Worm (Caenorhabditis elegans) whole organism, midembryonic: ENCODE measurements around the gene nhr-12.

ENCODE experiments used
- T22C8.4 ChIP-seq: fragments of 200-800 bp; sonication (Bioruptor generic); IDR thresholded peaks from 2 replicates; pipeline ENCODE4 v1.3.6; 2022; ENCODE audit warnings: missing genetic modification characterization, missing compliant biosample characterization
- cog-1 ChIP-seq: sonication (generic microtip); optimal IDR thresholded peaks from 2 replicates; lab custom pipeline; 2016; ENCODE audit warnings: missing genetic modification characterization, missing compliant biosample characterization
- flt-1 ChIP-seq: fragments of 200-800 bp; sonication (Bioruptor generic); IDR thresholded peaks from 2 replicates; pipeline ENCODE4 v1.3.6; 2022; ENCODE audit warnings: missing genetic modification characterization, missing compliant biosample characterization
- klf-2 ChIP-seq: fragments of 200-800 bp; sonication (Bioruptor generic); conservative IDR thresholded peaks from 2 replicates; pipeline ENCODE4 v1.3.6; 2022; ENCODE audit warnings: missing genetic modification reagents, missing genetic modification characterization, missing compliant biosample characterization
- med-1 ChIP-seq: sonication (generic microtip); optimal IDR thresholded peaks from 2 replicates; lab custom pipeline; 2017; ENCODE audit warnings: missing genetic modification characterization, mild to moderate bottlenecking, missing compliant biosample characterization, antibody characterized with exemption, missing genetic modification reagents; ENCODE audit not compliant: insufficient read depth
- ref-1 ChIP-seq: fragments of 200-800 bp; sonication (Bioruptor generic); conservative IDR thresholded peaks from 2 replicates; pipeline ENCODE4 v1.3.6; 2022; ENCODE audit warnings: missing genetic modification reagents, missing genetic modification characterization, missing compliant biosample characterization
- tab-1 ChIP-seq: fragments of 200-800 bp; sonication (Bioruptor generic); IDR thresholded peaks from 2 replicates; pipeline ENCODE4 v1.3.6; 2022; ENCODE audit warnings: missing genetic modification characterization, missing compliant biosample characterization
- ztf-23 ChIP-seq: fragments of 200-800 bp; sonication (Bioruptor generic); IDR thresholded peaks from 2 replicates; pipeline ENCODE4 v1.3.6; 2022; ENCODE audit warnings: missing genetic modification reagents, missing genetic modification characterization, missing compliant biosample characterization
- ztf-29 ChIP-seq: fragments of 200-800 bp; sonication (Bioruptor generic); IDR thresholded peaks from 2 replicates; pipeline ENCODE4 v1.3.6; 2022; ENCODE audit warnings: missing genetic modification reagents, missing genetic modification characterization, missing compliant biosample characterization

nhr-12 gene

ce11 chrV:10073793-10074192, 10.1 kb downstream of the nhr-12 start, which contains the start of gene F57A8.6:
F57A8.6 (minus strand) TSS chrV:10073893.
- TF ChIP-seq ref-1 (GFP tag; lab: Robert Waterston, UW) (no peak), med-1 (GFP tag; lab: Kevin White, UChicago) (no peak), tab-1 (GFP tag; lab: Robert Waterston, UW) (no peak), flt-1 (GFP tag; lab: Robert Waterston, UW) (no peak), T22C8.4 (GFP tag; lab: Robert Waterston, UW) (no peak), ztf-29 (no peak), klf-2 (GFP tag; lab: Robert Waterston, UW) (no peak)

DNA sequence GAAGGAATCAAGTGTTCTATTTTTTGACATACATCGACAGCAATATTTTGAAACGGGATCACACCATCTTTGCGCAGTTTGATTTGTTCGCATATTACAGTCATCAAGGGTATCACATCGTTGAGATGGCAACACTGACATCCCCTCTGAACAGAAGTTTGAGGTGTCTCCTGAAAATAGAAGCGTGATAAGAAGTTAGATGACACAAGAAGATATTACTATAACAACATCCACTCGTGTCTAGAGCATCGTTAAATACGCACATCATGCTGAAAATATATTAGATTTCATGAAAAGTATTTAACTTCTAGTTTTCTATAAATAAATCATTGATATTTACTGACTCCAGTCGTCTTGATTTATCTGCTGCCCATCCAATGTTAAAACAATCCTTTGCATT, 11.1 kb downstream of the nhr-12 start:
- TF ChIP-seq T22C8.4 (GFP tag; lab: Robert Waterston, UW) (no peak), cog-1 (tag; lab: Kevin White, UChicago) (no peak), tab-1 (GFP tag; lab: Robert Waterston, UW) (no peak), med-1 (GFP tag; lab: Kevin White, UChicago) (no peak), flt-1 (GFP tag; lab: Robert Waterston, UW) (no peak), ztf-29 (no peak), ztf-23 (GFP tag; lab: Robert Waterston, UW) (no peak), ref-1 (GFP tag; lab: Robert Waterston, UW) (no peak), klf-2 (GFP tag; lab: Robert Waterston, UW) (no peak)

DNA sequence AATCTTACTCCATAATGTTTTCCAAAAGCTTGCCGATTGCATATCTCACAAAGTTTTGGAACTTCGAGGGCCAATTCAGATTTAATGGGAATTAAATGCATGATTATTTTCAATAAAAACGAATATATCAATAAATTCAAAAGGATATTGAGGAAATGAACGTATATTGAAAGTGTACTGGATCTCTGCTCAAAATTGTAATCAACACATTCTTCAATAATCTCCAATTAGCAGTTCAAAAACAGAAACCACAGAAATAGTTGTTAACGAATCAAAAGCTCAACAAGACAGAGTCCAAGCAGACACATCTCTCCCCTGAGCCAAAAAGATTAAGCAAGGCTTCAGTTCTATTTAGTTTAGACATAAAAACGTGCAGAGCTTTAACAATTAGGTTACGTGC, 13.3 kb downstream of the nhr-12 start, which contains the start of gene nhr-192:
TSS of gene nhr-192 (minus strand) at position 101 of the 400 bp plus-strand sequence.
- no peak for TF ChIP-seq ztf-23 (GFP tag; lab: Robert Waterston, UW)
- no peak for TF ChIP-seq med-1 (GFP tag; lab: Kevin White, UChicago)
- TF ChIP-seq tab-1 (GFP tag; lab: Robert Waterston, UW), result no peak
- no peak for TF ChIP-seq ztf-29
- no peak for TF ChIP-seq T22C8.4 (GFP tag; lab: Robert Waterston, UW)
- TF ChIP-seq cog-1 (tag; lab: Kevin White, UChicago), result no peak
- TF ChIP-seq ref-1 (GFP tag; lab: Robert Waterston, UW), result no peak
- TF ChIP-seq klf-2 (GFP tag; lab: Robert Waterston, UW), result no peak
- TF ChIP-seq flt-1 (GFP tag; lab: Robert Waterston, UW), result no peak

ce11 chrV:10066769-10067168, 17.1 kb downstream of the nhr-12 start, which contains the start of gene npr-39:
npr-39 (plus strand) TSS chrV:10067069.
- TF ChIP-seq cog-1 (tag; lab: Kevin White, UChicago) (no peak), ztf-29 (no peak), klf-2 (GFP tag; lab: Robert Waterston, UW) (no peak), med-1 (GFP tag; lab: Kevin White, UChicago) (no peak), T22C8.4 (GFP tag; lab: Robert Waterston, UW) (no peak), ref-1 (GFP tag; lab: Robert Waterston, UW) (no peak), flt-1 (GFP tag; lab: Robert Waterston, UW) (no peak), ztf-23 (GFP tag; lab: Robert Waterston, UW) (no peak)

DNA sequence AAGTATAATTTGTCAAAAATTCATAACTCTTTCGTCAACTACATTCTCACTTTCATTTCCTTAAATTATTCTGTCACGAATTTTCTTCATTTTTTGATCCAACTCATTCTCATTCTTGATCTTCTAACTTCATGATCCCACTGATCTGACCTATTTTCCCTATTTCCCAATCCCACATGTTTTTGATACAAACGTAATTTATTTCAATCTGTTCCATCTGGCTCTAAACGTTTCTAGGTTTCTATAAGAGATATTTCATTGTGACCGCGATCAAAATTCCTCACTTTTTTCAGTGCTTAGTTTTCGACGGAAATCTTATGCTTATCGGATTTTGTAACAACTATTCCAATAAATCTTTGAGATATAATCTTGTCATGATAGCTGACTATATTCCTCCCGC, 18.2 kb downstream of the nhr-12 start:
- no peak for TF ChIP-seq flt-1 (GFP tag; lab: Robert Waterston, UW)
- TF ChIP-seq T22C8.4 (GFP tag; lab: Robert Waterston, UW), result no peak
- no peak for TF ChIP-seq klf-2 (GFP tag; lab: Robert Waterston, UW)
- TF ChIP-seq ztf-29, result no peak
- TF ChIP-seq ztf-23 (GFP tag; lab: Robert Waterston, UW), result no peak
- no peak for TF ChIP-seq tab-1 (GFP tag; lab: Robert Waterston, UW)
- TF ChIP-seq ref-1 (GFP tag; lab: Robert Waterston, UW), result no peak
- TF ChIP-seq cog-1 (tag; lab: Kevin White, UChicago), result no peak
- no peak for TF ChIP-seq med-1 (GFP tag; lab: Kevin White, UChicago)

ce11 chrV:10064221-10064620, 19.6 kb downstream of the nhr-12 start, which contains the start of gene fipr-13:
fipr-13 (plus strand) TSS chrV:10064521.
- TF ChIP-seq T22C8.4 (GFP tag; lab: Robert Waterston, UW), result no peak
- no peak for TF ChIP-seq ztf-23 (GFP tag; lab: Robert Waterston, UW)
- no peak for TF ChIP-seq med-1 (GFP tag; lab: Kevin White, UChicago)
- TF ChIP-seq ztf-29, result no peak
- TF ChIP-seq ref-1 (GFP tag; lab: Robert Waterston, UW), result no peak
- no peak for TF ChIP-seq cog-1 (tag; lab: Kevin White, UChicago)
- no peak for TF ChIP-seq flt-1 (GFP tag; lab: Robert Waterston, UW)
- no peak for TF ChIP-seq tab-1 (GFP tag; lab: Robert Waterston, UW)
- no peak for TF ChIP-seq klf-2 (GFP tag; lab: Robert Waterston, UW)

ce11 chrV:10060039-10060438, 23.8 kb downstream of the nhr-12 start:
- no peak for TF ChIP-seq ref-1 (GFP tag; lab: Robert Waterston, UW)
- TF ChIP-seq ztf-23 (GFP tag; lab: Robert Waterston, UW), result no peak
- no peak for TF ChIP-seq tab-1 (GFP tag; lab: Robert Waterston, UW)
- TF ChIP-seq T22C8.4 (GFP tag; lab: Robert Waterston, UW), result no peak
- no peak for TF ChIP-seq med-1 (GFP tag; lab: Kevin White, UChicago)
- TF ChIP-seq klf-2 (GFP tag; lab: Robert Waterston, UW), result no peak
- TF ChIP-seq ztf-29, result no peak
- TF ChIP-seq cog-1 (tag; lab: Kevin White, UChicago), result no peak
- TF ChIP-seq flt-1 (GFP tag; lab: Robert Waterston, UW), result no peak

DNA sequence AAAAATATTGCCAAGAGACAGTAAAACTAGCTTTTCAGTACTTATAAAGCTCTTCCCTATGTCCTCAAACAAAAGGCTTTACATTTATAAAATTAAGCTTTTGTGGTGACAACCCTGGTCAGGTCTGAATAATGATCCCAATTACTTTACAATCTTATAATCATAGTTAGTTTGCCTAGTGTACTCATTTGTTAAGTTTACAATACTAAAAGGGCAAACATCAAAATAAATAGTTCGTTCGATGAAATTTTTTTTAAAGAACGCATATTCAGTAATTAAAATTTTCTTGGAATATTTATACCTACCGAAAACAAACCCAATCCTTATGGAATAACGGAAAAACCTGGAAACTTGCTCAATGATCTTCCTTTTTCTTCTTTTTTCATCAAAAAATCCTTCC, 25.1 kb downstream of the nhr-12 start:
- TF ChIP-seq ztf-23 (GFP tag; lab: Robert Waterston, UW) (no peak), flt-1 (GFP tag; lab: Robert Waterston, UW) (no peak), ref-1 (GFP tag; lab: Robert Waterston, UW) (no peak), tab-1 (GFP tag; lab: Robert Waterston, UW) (no peak), ztf-29 (no peak), med-1 (GFP tag; lab: Kevin White, UChicago) (no peak), cog-1 (tag; lab: Kevin White, UChicago) (no peak), T22C8.4 (GFP tag; lab: Robert Waterston, UW) (no peak), klf-2 (GFP tag; lab: Robert Waterston, UW) (no peak)

DNA sequence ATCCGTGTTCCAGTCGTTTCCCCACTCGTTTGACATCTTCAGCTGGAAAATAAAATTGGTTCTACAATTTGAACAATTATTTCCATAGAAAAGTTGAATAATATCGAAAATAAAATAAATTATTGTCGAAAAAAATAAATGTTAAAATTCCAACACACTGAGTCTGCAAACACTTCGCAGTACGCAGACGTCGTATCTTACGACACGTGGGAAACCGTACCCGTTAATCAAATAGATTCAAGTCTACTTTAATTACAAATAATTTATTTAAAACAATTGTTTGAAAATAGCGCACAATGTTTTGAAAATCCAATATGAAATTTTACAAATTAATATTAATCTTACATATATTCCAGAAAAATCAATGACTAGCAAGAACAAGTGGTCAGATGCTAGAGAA, 29.0 kb downstream of the nhr-12 start, which contains the start of gene yif-1:
TSS of gene yif-1 (minus strand) at position 42 of the 400 bp plus-strand sequence.
- TF ChIP-seq tab-1 (GFP tag; lab: Robert Waterston, UW) (no peak), ref-1 (GFP tag; lab: Robert Waterston, UW) (no peak), cog-1 (tag; lab: Kevin White, UChicago) (no peak), klf-2 (GFP tag; lab: Robert Waterston, UW) (no peak), ztf-23 (GFP tag; lab: Robert Waterston, UW) (no peak), T22C8.4 (GFP tag; lab: Robert Waterston, UW) (no peak), med-1 (GFP tag; lab: Kevin White, UChicago) (no peak), flt-1 (GFP tag; lab: Robert Waterston, UW) (no peak), ztf-29 (no peak)
